Fruit fly (Drosophila melanogaster) whole organism, prepupa: Measurements from ENCODE around the gene CG32221.

Experiments used
- CG10631 ChIP-seq: fragments of 200-800 bp; sonication (Bioruptor generic); optimal IDR thresholded peaks from 2 replicates; lab custom pipeline; 2016; ENCODE audit warnings: missing biosample characterization, missing genetic modification characterization
- CG10669 ChIP-seq: fragments of 200-800 bp; sonication (Bioruptor generic); optimal IDR thresholded peaks from 3 replicates; lab custom pipeline; 2018; ENCODE audit warnings: missing biosample characterization, mild to moderate bottlenecking, missing genetic modification characterization, moderate library complexity
- CG11294 ChIP-seq: fragments of 200-800 bp; sonication (Bioruptor generic); IDR thresholded peaks from 2 replicates; pipeline ENCODE4 v1.3.6; 2022; ENCODE audit warnings: missing biosample characterization, missing genetic modification characterization
- CG11762 ChIP-seq: fragments of 200-800 bp; sonication (Bioruptor generic); optimal IDR thresholded peaks from 3 replicates; lab custom pipeline; 2016; ENCODE audit warnings: missing biosample characterization, missing genetic modification characterization; ENCODE audit not compliant: insufficient read depth
- CG15336 ChIP-seq: fragments of 200-800 bp; sonication (Bioruptor generic); IDR thresholded peaks from 2 replicates; pipeline ENCODE4 v1.3.6; 2022; ENCODE audit warnings: missing biosample characterization, missing genetic modification characterization
- CG1621 ChIP-seq: fragments of 200-800 bp; sonication (Bioruptor generic); optimal IDR thresholded peaks from 3 replicates; lab custom pipeline; 2018; ENCODE audit warnings: missing biosample characterization, mild to moderate bottlenecking, missing genetic modification characterization
- CG16779 ChIP-seq: fragments of 200-800 bp; sonication (Bioruptor generic); optimal IDR thresholded peaks from 3 replicates; lab custom pipeline; 2017; ENCODE audit warnings: missing biosample characterization, mild to moderate bottlenecking, missing genetic modification characterization
- CG3032 ChIP-seq: fragments of 200-800 bp; optimal IDR thresholded peaks from 2 replicates; lab custom pipeline; 2019; ENCODE audit warnings: missing biosample characterization, mild to moderate bottlenecking, missing genetic modification characterization, moderate library complexity
- CG31627 ChIP-seq: fragments of 200-800 bp; sonication (Bioruptor generic); optimal IDR thresholded peaks from 3 replicates; lab custom pipeline; 2016; ENCODE audit warnings: missing biosample characterization, missing genetic modification characterization
- CG32006 ChIP-seq: fragments of 200-800 bp; sonication (Bioruptor generic); optimal IDR thresholded peaks from 3 replicates; lab custom pipeline; 2017; ENCODE audit warnings: missing biosample characterization, mild to moderate bottlenecking, missing genetic modification characterization
- CG34406 ChIP-seq: fragments of 200-800 bp; sonication (Bioruptor generic); optimal IDR thresholded peaks from 3 replicates; lab custom pipeline; 2016; ENCODE audit warnings: missing biosample characterization, missing genetic modification characterization
- CG3919 ChIP-seq: fragments of 200-800 bp; sonication (Bioruptor generic); optimal IDR thresholded peaks from 3 replicates; lab custom pipeline; 2016; ENCODE audit warnings: missing biosample characterization, missing genetic modification characterization
- CG4318 ChIP-seq: fragments of 200-800 bp; sonication (Bioruptor generic); optimal IDR thresholded peaks from 3 replicates; lab custom pipeline; 2017; ENCODE audit warnings: missing biosample characterization, mild to moderate bottlenecking, missing genetic modification characterization
- CG6163 ChIP-seq: fragments of 200-800 bp; sonication (Bioruptor generic); IDR thresholded peaks from 3 replicates; pipeline ENCODE4 v1.3.6; 2022; ENCODE audit warnings: missing biosample characterization, missing genetic modification characterization
- CG6276 ChIP-seq: fragments of 200-800 bp; sonication (Bioruptor generic); optimal IDR thresholded peaks from 2 replicates; lab custom pipeline; 2017; ENCODE audit warnings: missing biosample characterization, mild to moderate bottlenecking, missing genetic modification characterization
- CG6792 ChIP-seq: fragments of 200-800 bp; sonication (Bioruptor generic); optimal IDR thresholded peaks from 3 replicates; lab custom pipeline; 2016; ENCODE audit warnings: missing biosample characterization, missing genetic modification characterization
- CG6808 ChIP-seq: fragments of 200-800 bp; sonication (Bioruptor generic); optimal IDR thresholded peaks from 3 replicates; lab custom pipeline; 2017; ENCODE audit warnings: missing biosample characterization, missing genetic modification characterization, mild to moderate bottlenecking, moderate library complexity, missing genetic modification reagents
- CG6854 ChIP-seq: fragments of 200-800 bp; sonication (Bioruptor generic); optimal IDR thresholded peaks from 2 replicates; lab custom pipeline; 2017; ENCODE audit warnings: missing biosample characterization, mild to moderate bottlenecking, missing genetic modification characterization
- CG7368 ChIP-seq: fragments of 200-800 bp; sonication (Bioruptor generic); optimal IDR thresholded peaks from 3 replicates; lab custom pipeline; 2016; ENCODE audit warnings: missing biosample characterization, missing genetic modification characterization
- CG8119 ChIP-seq: fragments of 200-800 bp; sonication (Bioruptor generic); IDR thresholded peaks from 3 replicates; pipeline ENCODE4 v1.3.6; 2022; ENCODE audit warnings: missing biosample characterization, missing genetic modification characterization
- CG8319 ChIP-seq: fragments of 200-800 bp; sonication (Bioruptor generic); optimal IDR thresholded peaks from 3 replicates; lab custom pipeline; 2016; ENCODE audit warnings: missing biosample characterization, missing genetic modification characterization
- CG8632 ChIP-seq: fragments of 200-800 bp; sonication (Bioruptor generic); optimal IDR thresholded peaks from 3 replicates; lab custom pipeline; 2016; ENCODE audit warnings: missing biosample characterization, missing genetic modification characterization
- Eip78C ChIP-seq: fragments of 200-800 bp; sonication (Bioruptor generic); peaks from one replicate; lab custom pipeline; 2016; ENCODE audit warnings: missing biosample characterization, missing genetic modification characterization
- Ets21C ChIP-seq: fragments of 200-800 bp; sonication (Bioruptor generic); optimal IDR thresholded peaks from 3 replicates; lab custom pipeline; 2016; ENCODE audit warnings: missing biosample characterization, missing genetic modification characterization
- Ets96B ChIP-seq: fragments of 200-800 bp; optimal IDR thresholded peaks from 2 replicates; lab custom pipeline; 2019; ENCODE audit warnings: missing biosample characterization, mild to moderate bottlenecking, missing genetic modification characterization, moderate library complexity
- Gug ChIP-seq: fragments of 200-800 bp; sonication (Bioruptor generic); IDR thresholded peaks from 2 replicates; pipeline ENCODE4 v1.3.6; 2022; ENCODE audit warnings: missing biosample characterization, missing genetic modification characterization
- Hr38 ChIP-seq: sonication (Bioruptor generic); optimal IDR thresholded peaks from 2 replicates; lab custom pipeline; 2016; ENCODE audit warnings: missing biosample characterization, missing genetic modification characterization
- Hr39 ChIP-seq: fragments of 200-800 bp; sonication (Bioruptor generic); optimal IDR thresholded peaks from 2 replicates; lab custom pipeline; 2016; ENCODE audit warnings: missing biosample characterization, missing genetic modification characterization
- Hr4 ChIP-seq: fragments of 200-800 bp; sonication (Bioruptor generic); optimal IDR thresholded peaks from 3 replicates; lab custom pipeline; 2016; ENCODE audit warnings: missing biosample characterization, missing genetic modification characterization
- Met ChIP-seq: fragments of 200-800 bp; sonication (Bioruptor generic); optimal IDR thresholded peaks from 3 replicates; lab custom pipeline; 2016; ENCODE audit warnings: missing biosample characterization, missing genetic modification characterization
- Sox102F ChIP-seq: fragments of 200-800 bp; sonication (Bioruptor generic); optimal IDR thresholded peaks from 2 replicates; lab custom pipeline; 2016; ENCODE audit warnings: missing biosample characterization, mild to moderate bottlenecking, missing genetic modification characterization
- Sox14 ChIP-seq: fragments of 200-800 bp; sonication (Bioruptor generic); optimal IDR thresholded peaks from 3 replicates; lab custom pipeline; 2016; ENCODE audit warnings: missing biosample characterization, missing genetic modification characterization
- achi ChIP-seq: fragments of 200-800 bp; sonication (Bioruptor generic); optimal IDR thresholded peaks from 3 replicates; lab custom pipeline; 2016; ENCODE audit warnings: missing biosample characterization, missing genetic modification characterization
- cyc ChIP-seq: fragments of 200-800 bp; sonication (Bioruptor generic); optimal IDR thresholded peaks from 3 replicates; lab custom pipeline; 2016; ENCODE audit warnings: missing biosample characterization, missing genetic modification characterization
- dsx ChIP-seq: fragments of 200-800 bp; optimal IDR thresholded peaks from 3 replicates; lab custom pipeline; 2019; ENCODE audit warnings: missing biosample characterization, mild to moderate bottlenecking, missing genetic modification characterization, moderate library complexity; ENCODE audit not compliant: poor library complexity, severe bottlenecking
- eg ChIP-seq: fragments of 200-800 bp; sonication (Bioruptor generic); IDR thresholded peaks from 3 replicates; pipeline ENCODE4 v1.3.6; 2022; ENCODE audit warnings: missing biosample characterization, missing genetic modification characterization
- fd59A ChIP-seq: fragments of 200-800 bp; sonication (Bioruptor generic); optimal IDR thresholded peaks from 2 replicates; lab custom pipeline; 2017; ENCODE audit warnings: missing biosample characterization, mild to moderate bottlenecking, missing genetic modification characterization, missing genetic modification reagents
- fd85E ChIP-seq: fragments of 200-800 bp; sonication (Bioruptor generic); optimal IDR thresholded peaks from 3 replicates; lab custom pipeline; 2016; ENCODE audit warnings: missing biosample characterization, missing genetic modification characterization
- fkh ChIP-seq: fragments of 200-800 bp; sonication (Bioruptor generic); optimal IDR thresholded peaks from 3 replicates; lab custom pipeline; 2017; ENCODE audit warnings: missing biosample characterization, mild to moderate bottlenecking, missing genetic modification characterization, moderate library complexity
- lz ChIP-seq: fragments of 200-800 bp; sonication (Bioruptor generic); optimal IDR thresholded peaks from 3 replicates; lab custom pipeline; 2016; ENCODE audit warnings: missing biosample characterization, missing genetic modification characterization
- net ChIP-seq: fragments of 200-800 bp; sonication (Bioruptor generic); optimal IDR thresholded peaks from 3 replicates; lab custom pipeline; 2016; ENCODE audit warnings: missing biosample characterization, missing genetic modification characterization
- salr ChIP-seq, 2 experiments: fragments of 200-800 bp; sonication (Bioruptor generic); optimal IDR thresholded peaks; 3 replicates each; lab custom pipeline; 2016 to 2018; ENCODE audit warnings: missing biosample characterization in 2 of 2, missing genetic modification characterization in 2 of 2, mild to moderate bottlenecking in 1 of 2
- spab ChIP-seq: fragments of 200-800 bp; sonication (Bioruptor generic); optimal IDR thresholded peaks from 2 replicates; lab custom pipeline; 2017; ENCODE audit warnings: missing biosample characterization, mild to moderate bottlenecking, missing genetic modification characterization, missing genetic modification reagents
- ss ChIP-seq, 2 experiments: fragments of 200-800 bp; sonication (Bioruptor generic); optimal IDR thresholded peaks; 2 replicates in 1 of 2; 3 replicates in 1 of 2; lab custom pipeline; 2017 to 2018; ENCODE audit warnings: mild to moderate bottlenecking in 2 of 2, missing biosample characterization in 2 of 2, missing genetic modification characterization in 2 of 2, moderate library complexity in 1 of 2
- svp ChIP-seq: fragments of 200-800 bp; sonication (Bioruptor generic); peaks from one replicate; lab custom pipeline; 2016; ENCODE audit warnings: missing biosample characterization, missing genetic modification characterization
- topi ChIP-seq: fragments of 200-800 bp; sonication (Bioruptor generic); optimal IDR thresholded peaks from 3 replicates; lab custom pipeline; 2016; ENCODE audit warnings: missing biosample characterization, missing genetic modification characterization
- vri ChIP-seq: fragments of 200-800 bp; sonication (Bioruptor generic); optimal IDR thresholded peaks from 3 replicates; lab custom pipeline; 2016; ENCODE audit warnings: missing biosample characterization, mild to moderate bottlenecking, missing genetic modification characterization

The CG32221 gene

DNA sequence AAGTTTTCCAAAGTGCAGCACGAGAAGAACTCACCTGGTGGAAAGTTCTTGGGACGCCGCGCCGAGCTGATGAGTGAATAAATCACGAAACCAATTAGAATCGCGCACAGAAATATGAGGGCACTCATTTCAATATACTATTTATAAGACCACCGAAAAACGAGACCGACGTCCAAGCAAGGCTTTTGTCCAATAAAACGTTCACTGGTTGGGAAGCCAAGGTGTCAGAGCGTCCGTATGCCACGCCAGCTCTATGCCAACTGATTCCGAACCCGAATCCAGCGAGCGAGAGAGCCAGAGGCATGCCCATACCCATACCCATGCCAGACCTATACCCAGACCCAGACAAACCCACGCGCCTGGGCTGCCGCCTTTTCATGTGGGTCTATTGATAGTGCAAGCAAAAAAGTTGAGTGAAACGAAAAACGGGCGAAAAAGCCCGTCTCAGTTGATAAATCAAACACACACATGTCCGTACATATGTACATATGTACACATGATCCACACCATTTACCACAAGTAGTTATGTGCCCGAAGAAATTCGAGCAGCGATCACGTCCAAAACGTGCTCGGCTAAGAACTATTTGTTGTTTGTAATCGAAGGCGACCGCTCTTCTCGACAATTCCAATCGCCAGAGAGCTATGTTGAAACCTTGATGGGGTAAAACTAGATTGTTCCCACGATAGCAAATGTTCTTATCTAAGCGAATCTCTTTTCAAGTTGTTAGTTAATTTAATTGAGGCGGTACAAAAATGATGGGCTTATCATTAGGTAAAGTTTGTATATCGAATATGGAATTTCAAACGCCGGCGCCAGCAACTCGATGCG lies 21.2 kb upstream of the CG32221 start, which contains the start of gene Cyp305a1:
TSS of gene Cyp305a1 (minus strand) at position 265 of the 829 bp plus-strand sequence.
- TF ChIP-seq CG8319 = no peak
- peak; percentile 82 for TF ChIP-seq fkh (GFP tag; lab: Kevin White, UChicago)
- TF ChIP-seq CG8119 = no peak

DNA sequence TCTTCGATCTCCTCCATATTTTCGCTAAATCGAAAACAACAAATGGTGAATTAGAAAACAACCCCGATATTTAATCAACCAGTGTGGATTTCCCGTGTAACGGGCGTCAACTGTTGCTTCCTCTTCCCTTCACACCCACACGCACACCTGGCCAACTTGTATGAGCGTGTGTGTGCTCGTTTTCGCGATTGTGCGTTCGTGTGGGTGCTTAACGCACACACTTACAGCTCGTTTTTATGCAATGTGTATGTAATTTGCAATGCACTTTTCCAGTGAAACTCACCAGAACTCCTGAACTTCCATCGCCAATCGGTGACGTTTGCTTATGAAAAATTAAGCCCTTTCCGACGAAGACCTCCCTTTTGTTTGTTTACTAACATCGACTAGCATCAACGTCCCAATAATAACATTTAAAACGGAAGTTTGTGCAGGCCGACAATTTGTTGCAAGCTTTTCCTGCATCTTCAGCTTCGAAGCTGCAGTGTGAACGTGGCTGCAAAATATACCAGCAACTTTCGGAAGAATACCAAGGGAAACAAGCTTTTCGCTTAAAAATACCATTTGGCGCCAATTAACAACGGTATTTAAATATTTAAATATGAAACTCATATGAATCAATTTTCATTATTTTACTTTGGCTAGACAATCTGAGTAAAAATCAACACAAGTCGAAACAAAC lies 18.9 kb upstream of the CG32221 start, which contains the start of gene cyc:
TSS of gene cyc (minus strand) at position 467 of the 679 bp plus-strand sequence.
- TF ChIP-seq CG1621 (tag; lab: Kevin White, UChicago) (no peak), Ets96B (tag; lab: Kevin White, UChicago) (no peak), eg (GFP tag; lab: Robert Waterston, UW) (peak; percentile 32; the same call in 1 of the 3 replicates), Ets21C (GFP tag; lab: Kevin White, UChicago) (no peak), Hr39 (GFP tag; lab: Kevin White, UChicago) (no peak), net (GFP tag; lab: Kevin White, UChicago) (no peak), CG11762 (GFP tag; lab: Kevin White, UChicago) (no peak), Sox14 (GFP tag; lab: Kevin White, UChicago) (no peak), spab (GFP tag; lab: Kevin White, UChicago) (no peak), CG6276 (GFP tag; lab: Kevin White, UChicago) (no peak), CG3919 (GFP tag; lab: Kevin White, UChicago) (no peak), CG11294 (GFP tag; lab: Robert Waterston, UW) (no peak), lz (GFP tag; lab: Kevin White, UChicago) (peak; percentile 28), achi (GFP tag; lab: Kevin White, UChicago) (no peak), Gug (no peak), CG8632 (GFP tag; lab: Kevin White, UChicago) (no peak), CG15336 (GFP tag; lab: Robert Waterston, UW) (peak; percentile 54; the same call in 1 of the 2 replicates), vri (GFP tag; lab: Kevin White, UChicago) (no peak), CG6163 (GFP tag; lab: Robert Waterston, UW) (peak; percentile 56; the same call in 2 of the 3 replicates), salr (GFP tag; optimal IDR thresholded peaks at IDR 0.05; lab: Kevin White, UChicago) (no peak), CG8319 (no peak), CG8119 (peak; percentile 47; the same call in 2 of the 3 replicates), topi (GFP tag; lab: Kevin White, UChicago) (no peak), CG6808 (GFP tag; lab: Kevin White, UChicago) (no peak), ss (GFP tag; optimal IDR thresholded peaks at IDR 0.05; lab: Kevin White, UChicago) (no peak), fd59A (no peak), CG31627 (GFP tag; lab: Kevin White, UChicago) (peak; percentile 10), CG4318 (GFP tag; lab: Kevin White, UChicago) (no peak), CG16779 (tag; lab: Kevin White, UChicago) (no peak), dsx (GFP tag; lab: Kevin White, UChicago) (peak; percentile 85), fd85E (GFP tag; lab: Kevin White, UChicago) (no peak), Hr4 (GFP tag; lab: Kevin White, UChicago) (no peak), CG34406 (GFP tag; lab: Kevin White, UChicago) (no peak), fkh (GFP tag; lab: Kevin White, UChicago) (no peak), CG7368 (GFP tag; lab: Kevin White, UChicago) (no peak), CG10631 (GFP tag; lab: Kevin White, UChicago) (no peak), CG3032 (tag; lab: Kevin White, UChicago) (no peak), Eip78C (GFP tag; lab: Kevin White, UChicago) (no peak), Met (GFP tag; lab: Kevin White, UChicago) (no peak), svp (GFP tag; lab: Kevin White, UChicago) (no peak), CG6854 (GFP tag; lab: Kevin White, UChicago) (peak; percentile 74), CG6792 (GFP tag; lab: Kevin White, UChicago) (no peak), CG32006 (GFP tag; lab: Kevin White, UChicago) (no peak), Sox102F (GFP tag; lab: Kevin White, UChicago) (no peak), CG10669 (GFP tag; lab: Kevin White, UChicago) (no peak), Hr38 (GFP tag; lab: Kevin White, UChicago) (no peak), cyc (GFP tag; lab: Kevin White, UChicago) (no peak)
